Fruit fly (Drosophila melanogaster) whole organism, embryonic: Measurements from ENCODE around the gene CG33664.

ENCODE experiments used
- Ada2b ChIP-seq: fragments of 200-800 bp; sonication (Bioruptor generic); IDR thresholded peaks from 2 replicates; pipeline ENCODE4 v1.3.6; 2022; ENCODE audit warnings: missing biosample characterization, missing genetic modification characterization
- Atf6 ChIP-seq: fragments of 200-800 bp; sonication (Bioruptor generic); IDR thresholded peaks from 2 replicates; pipeline ENCODE4 v1.3.6; 2022; ENCODE audit warnings: missing biosample characterization, missing genetic modification characterization
- CG10267 ChIP-seq: fragments of 200-800 bp; sonication (Bioruptor generic); optimal IDR thresholded peaks from 2 replicates; lab custom pipeline; 2018; ENCODE audit warnings: missing biosample characterization, mild to moderate bottlenecking, missing genetic modification characterization, moderate library complexity
- CG10274 ChIP-seq: fragments of 200-800 bp; sonication (Bioruptor generic); optimal IDR thresholded peaks from 3 replicates; lab custom pipeline; 2017; ENCODE audit warnings: missing biosample characterization, mild to moderate bottlenecking, missing genetic modification characterization
- CG10321 ChIP-seq: fragments of 200-800 bp; sonication (Bioruptor generic); IDR thresholded peaks from 2 replicates; pipeline ENCODE4 v1.3.6; 2022; ENCODE audit warnings: missing biosample characterization, missing genetic modification characterization
- CG10462 ChIP-seq: fragments of 200-800 bp; sonication (Bioruptor generic); optimal IDR thresholded peaks from 2 replicates; lab custom pipeline; 2016; ENCODE audit warnings: missing biosample characterization, missing genetic modification characterization
- CG13296 ChIP-seq: fragments of 200-800 bp; sonication (Bioruptor generic); optimal IDR thresholded peaks from 3 replicates; lab custom pipeline; 2018; ENCODE audit warnings: missing biosample characterization, mild to moderate bottlenecking, missing genetic modification characterization
- CG13894 ChIP-seq: fragments of 200-800 bp; sonication (Bioruptor generic); optimal IDR thresholded peaks from 3 replicates; lab custom pipeline; 2018; ENCODE audit warnings: missing biosample characterization, mild to moderate bottlenecking, missing genetic modification characterization, moderate library complexity
- CG15479 ChIP-seq: fragments of 200-800 bp; sonication (Bioruptor generic); optimal IDR thresholded peaks from 3 replicates; lab custom pipeline; 2019; ENCODE audit warnings: missing biosample characterization, mild to moderate bottlenecking, missing genetic modification characterization, moderate library complexity
- CG15514 ChIP-seq: fragments of 200-800 bp; sonication (Bioruptor generic); optimal IDR thresholded peaks from 3 replicates; lab custom pipeline; 2017; ENCODE audit warnings: missing biosample characterization, missing genetic modification characterization, mild to moderate bottlenecking, moderate library complexity, missing genetic modification reagents
- CG1603 ChIP-seq: fragments of 200-800 bp; sonication (Bioruptor generic); optimal IDR thresholded peaks from 2 replicates; lab custom pipeline; 2019; ENCODE audit warnings: missing biosample characterization, mild to moderate bottlenecking, missing genetic modification characterization, moderate library complexity
- CG17361 ChIP-seq: fragments of 200-800 bp; sonication (Bioruptor generic); IDR thresholded peaks from 3 replicates; pipeline ENCODE4 v1.3.6; 2022; ENCODE audit warnings: missing biosample characterization, missing genetic modification characterization
- CG17568 ChIP-seq: fragments of 200-800 bp; sonication (Bioruptor generic); optimal IDR thresholded peaks from 2 replicates; lab custom pipeline; 2018; ENCODE audit warnings: missing biosample characterization, mild to moderate bottlenecking, missing genetic modification characterization, moderate library complexity
- CG17802 ChIP-seq: fragments of 200-800 bp; sonication (Bioruptor generic); optimal IDR thresholded peaks from 2 replicates; lab custom pipeline; 2018; ENCODE audit warnings: missing biosample characterization, mild to moderate bottlenecking, missing genetic modification characterization, moderate library complexity
- CG33557 ChIP-seq: fragments of 200-800 bp; sonication (Bioruptor generic); optimal IDR thresholded peaks from 2 replicates; lab custom pipeline; 2019; ENCODE audit warnings: missing biosample characterization, mild to moderate bottlenecking, missing genetic modification characterization, moderate library complexity
- CG3726 ChIP-seq: fragments of 200-800 bp; sonication (Bioruptor generic); IDR thresholded peaks from 3 replicates; pipeline ENCODE4, ENCODE4 v1.3.6; 2022; ENCODE audit warnings: missing biosample characterization, missing genetic modification characterization
- CG4820 ChIP-seq: fragments of 200-800 bp; sonication (Bioruptor generic); optimal IDR thresholded peaks from 3 replicates; lab custom pipeline; 2016; ENCODE audit warnings: missing biosample characterization, missing genetic modification characterization
- CG5180 ChIP-seq: fragments of 200-800 bp; sonication (Bioruptor generic); optimal IDR thresholded peaks from 3 replicates; lab custom pipeline; 2017; ENCODE audit warnings: missing biosample characterization, missing genetic modification characterization, mild to moderate bottlenecking, moderate library complexity, missing genetic modification reagents
- CG6272 ChIP-seq: fragments of 200-800 bp; sonication (Bioruptor generic); IDR thresholded peaks from 2 replicates; pipeline ENCODE4 v1.3.6; 2022; ENCODE audit warnings: missing biosample characterization, missing genetic modification characterization
- CG7987 ChIP-seq: fragments of 200-800 bp; sonication (Bioruptor generic); optimal IDR thresholded peaks from 2 replicates; lab custom pipeline; 2018; ENCODE audit warnings: missing biosample characterization, mild to moderate bottlenecking, missing genetic modification characterization, moderate library complexity
- CG8089 ChIP-seq: fragments of 200-800 bp; sonication (Bioruptor generic); optimal IDR thresholded peaks from 3 replicates; lab custom pipeline; 2016; ENCODE audit warnings: missing biosample characterization, missing genetic modification characterization
- CG8290 ChIP-seq, 3 experiments: fragments of 200-800 bp; sonication (Bioruptor generic); optimal IDR thresholded peaks; 2 replicates each; lab custom pipeline; 2016 to 2019; ENCODE audit warnings: missing biosample characterization in 3 of 3, missing genetic modification characterization in 3 of 3, mild to moderate bottlenecking in 2 of 3, moderate library complexity in 1 of 3
- CG8944 ChIP-seq: fragments of 200-800 bp; sonication (Bioruptor generic); optimal IDR thresholded peaks from 3 replicates; lab custom pipeline; 2016; ENCODE audit warnings: missing biosample characterization, missing genetic modification characterization
- CG9215 ChIP-seq: fragments of 200-800 bp; sonication (Bioruptor generic); IDR thresholded peaks from 2 replicates; pipeline ENCODE4 v1.3.6; 2022; ENCODE audit warnings: missing biosample characterization, missing genetic modification characterization
- CrebB ChIP-seq: fragments of 200-800 bp; sonication (Bioruptor generic); optimal IDR thresholded peaks from 3 replicates; lab custom pipeline; 2018; ENCODE audit warnings: missing biosample characterization, mild to moderate bottlenecking, missing genetic modification characterization
- Dad ChIP-seq: fragments of 200-800 bp; sonication (Bioruptor generic); optimal IDR thresholded peaks from 3 replicates; lab custom pipeline; 2016; ENCODE audit warnings: missing biosample characterization, missing genetic modification characterization
- ERR ChIP-seq: fragments of 200-800 bp; sonication (Bioruptor generic); optimal IDR thresholded peaks from 2 replicates; lab custom pipeline; 2016; ENCODE audit warnings: missing biosample characterization, missing genetic modification characterization
- Gug ChIP-seq: fragments of 200-800 bp; sonication (Bioruptor generic); IDR thresholded peaks from 4 replicates; pipeline ENCODE4 v1.3.6; 2022; ENCODE audit warnings: missing biosample characterization, missing genetic modification characterization
- Nf-YC ChIP-seq: fragments of 200-800 bp; optimal IDR thresholded peaks from 3 replicates; lab custom pipeline; 2019; ENCODE audit warnings: missing biosample characterization, mild to moderate bottlenecking, missing genetic modification characterization, moderate library complexity
- Scr ChIP-seq: fragments of 200-800 bp; sonication (Bioruptor generic); IDR thresholded peaks from 2 replicates; pipeline ENCODE4 v1.3.6; 2022; ENCODE audit warnings: missing biosample characterization, missing genetic modification characterization; ENCODE audit not compliant: partially characterized antibody
- Side ChIP-seq: fragments of 200-800 bp; sonication (Bioruptor generic); optimal IDR thresholded peaks from 2 replicates; lab custom pipeline; 2016; ENCODE audit warnings: missing biosample characterization, missing genetic modification characterization
- Sox102F ChIP-seq: fragments of 200-800 bp; sonication (Bioruptor generic); optimal IDR thresholded peaks from 2 replicates; lab custom pipeline; 2018; ENCODE audit warnings: missing biosample characterization, mild to moderate bottlenecking, missing genetic modification characterization, moderate library complexity
- Tbp ChIP-seq: fragments of >200 bp; optimal IDR thresholded peaks from 2 replicates; lab custom pipeline; 2018; ENCODE audit warnings: missing biosample characterization, missing genetic modification characterization
- YL-1 ChIP-seq: fragments of 200-800 bp; sonication (Bioruptor generic); optimal IDR thresholded peaks from 3 replicates; lab custom pipeline; 2017; ENCODE audit warnings: missing biosample characterization, mild to moderate bottlenecking, missing genetic modification characterization
- az2 ChIP-seq: fragments of 200-800 bp; sonication (Bioruptor generic); optimal IDR thresholded peaks from 3 replicates; lab custom pipeline; 2016; ENCODE audit warnings: missing biosample characterization, missing genetic modification characterization
- danr ChIP-seq: fragments of 200-800 bp; sonication (Bioruptor generic); IDR thresholded peaks from 2 replicates; pipeline ENCODE4 v1.3.6; 2022; ENCODE audit warnings: missing biosample characterization, missing genetic modification characterization
- dimm ChIP-seq: fragments of 200-800 bp; sonication (Bioruptor generic); IDR thresholded peaks from 2 replicates; pipeline ENCODE4 v1.3.6; 2022; ENCODE audit warnings: missing biosample characterization, missing genetic modification characterization
- eyg ChIP-seq: fragments of 200-800 bp; sonication (Bioruptor generic); optimal IDR thresholded peaks from 3 replicates; lab custom pipeline; 2016; ENCODE audit warnings: missing biosample characterization, missing genetic modification characterization
- hkb ChIP-seq, 2 experiments: fragments of 200-800 bp in 1 of 2; fragments of >200 bp in 1 of 2; sonication (Bioruptor generic) in 1 of 2; IDR thresholded peaks in 1 of 2; optimal IDR thresholded peaks in 1 of 2; 2 replicates each; pipeline versions ENCODE4 v1.3.6 to Lab custom; 2017 to 2022; ENCODE audit warnings: missing biosample characterization in 1 of 2, missing genetic modification characterization in 1 of 2
- ken ChIP-seq: fragments of 200-800 bp; sonication (Bioruptor generic); IDR thresholded peaks from 3 replicates; pipeline ENCODE4 v1.3.6; 2022; ENCODE audit warnings: missing biosample characterization, missing genetic modification characterization
- lola ChIP-seq, 3 experiments: fragments of >200 bp in 2 of 3; fragments of 200-800 bp in 1 of 3; sonication (Bioruptor generic) in 1 of 3; optimal IDR thresholded peaks; 2 replicates each; lab custom pipeline; 2017 to 2019; ENCODE audit warnings: missing biosample characterization in 3 of 3, missing genetic modification characterization in 3 of 3, mild to moderate bottlenecking in 1 of 3, moderate library complexity in 1 of 3
- nom ChIP-seq: fragments of 200-800 bp; sonication (Bioruptor generic); optimal IDR thresholded peaks from 2 replicates; lab custom pipeline; 2017; ENCODE audit warnings: missing biosample characterization, missing genetic modification characterization, mild to moderate bottlenecking, moderate library complexity, missing genetic modification reagents
- rib ChIP-seq: fragments of 200-800 bp; sonication (Bioruptor generic); IDR thresholded peaks from 2 replicates; pipeline ENCODE4 v1.3.6; 2022; ENCODE audit warnings: missing biosample characterization, missing genetic modification characterization
- row ChIP-seq: fragments of 200-800 bp; sonication (Bioruptor generic); IDR thresholded peaks from 3 replicates; pipeline ENCODE4 v1.3.6; 2022; ENCODE audit warnings: missing biosample characterization, missing genetic modification characterization
- salm ChIP-seq: fragments of 200-800 bp; sonication (Bioruptor generic); optimal IDR thresholded peaks from 2 replicates; lab custom pipeline; 2018; ENCODE audit warnings: missing biosample characterization, mild to moderate bottlenecking, missing genetic modification characterization
- schlank ChIP-seq: fragments of 200-800 bp; sonication (Bioruptor generic); optimal IDR thresholded peaks from 2 replicates; lab custom pipeline; 2018; ENCODE audit warnings: missing biosample characterization, mild to moderate bottlenecking, missing genetic modification characterization
- tio ChIP-seq: fragments of 200-800 bp; sonication (Bioruptor generic); optimal IDR thresholded peaks from 2 replicates; lab custom pipeline; 2017; ENCODE audit warnings: missing biosample characterization, missing genetic modification characterization, inconsistent platforms
- trem ChIP-seq: fragments of 200-800 bp; optimal IDR thresholded peaks from 3 replicates; lab custom pipeline; 2019; ENCODE audit warnings: missing biosample characterization, mild to moderate bottlenecking, missing genetic modification characterization, moderate library complexity
- vfl ChIP-seq: fragments of 200-800 bp; sonication (Bioruptor generic); optimal IDR thresholded peaks from 2 replicates; lab custom pipeline; 2016; ENCODE audit warnings: missing biosample characterization, missing genetic modification characterization

Gene CG33664

DNA sequence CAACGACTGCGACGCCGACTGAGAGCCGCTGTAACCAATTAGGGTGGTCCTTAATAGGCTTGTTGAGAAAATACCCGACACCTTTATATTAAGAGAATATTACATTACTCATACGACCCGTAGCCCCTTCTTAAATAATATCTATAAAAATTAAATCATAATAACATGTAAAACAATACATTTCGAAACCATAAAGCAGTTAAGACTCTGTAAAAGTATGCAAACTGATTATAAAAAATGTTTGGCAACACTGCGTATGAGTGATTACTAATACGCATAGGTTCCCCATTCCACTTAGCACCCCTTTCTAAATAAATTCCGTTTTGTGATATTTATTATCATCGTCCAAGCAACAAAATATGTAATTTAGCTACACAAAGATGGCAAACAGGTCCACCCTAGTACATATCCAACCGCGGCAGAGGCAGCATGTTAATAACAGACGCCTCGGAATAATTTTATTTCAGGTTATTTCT, 43.4 kb upstream of the CG33664 start (continued):
- TF ChIP-seq CG3726, result no peak
- TF ChIP-seq Ada2b (GFP tag; lab: Robert Waterston, UW), result 0 out of 2 replicates have a peak, but pooled peaks have one; percentile 7
- TF ChIP-seq dimm (GFP tag; lab: Robert Waterston, UW), result 0 out of 2 replicates have a peak, but pooled peaks have one; percentile 16
- peak; percentile 8 for TF ChIP-seq YL-1 (GFP tag; lab: Kevin White, UChicago)
- peak; percentile 75 for TF ChIP-seq CG17568 (GFP tag; lab: Kevin White, UChicago)
- TF ChIP-seq Gug (GFP tag; lab: Robert Waterston, UW), result peak; percentile 35; the same call in 1 of the 4 replicates
- peak; percentile 22 for TF ChIP-seq vfl (GFP tag; lab: Kevin White, UChicago)
- TF ChIP-seq CG10267 (tag; lab: Kevin White, UChicago), result peak; percentile 66
- peak; percentile 27 for TF ChIP-seq CG1603 (tag; lab: Kevin White, UChicago)
- peak; percentile 87 for TF ChIP-seq CG17361
- TF ChIP-seq lola (GFP tag; optimal IDR thresholded peaks at IDR 0.05; lab: Kevin White, UChicago), result peak in 1 of 3 experiments; percentile 70
- peak; percentile 73 for TF ChIP-seq Nf-YC
- TF ChIP-seq CG4820 (GFP tag; lab: Kevin White, UChicago), result peak; percentile 27
- peak; percentile 97 for TF ChIP-seq nom (GFP tag; lab: Kevin White, UChicago)
- TF ChIP-seq CG5180, result peak; percentile 72
- no peak for TF ChIP-seq CG17802 (tag; lab: Kevin White, UChicago)
- peak; percentile 23 for TF ChIP-seq Dad (GFP tag; lab: Kevin White, UChicago)
- peak; percentile 45; the same call in 1 of the 2 replicates for TF ChIP-seq rib (GFP tag; lab: Robert Waterston, UW)
- no peak for TF ChIP-seq hkb (optimal IDR thresholded peaks at IDR 0.05; lab: Kevin White, UChicago)
- peak; percentile 64; the same call in 1 of the 2 replicates for TF ChIP-seq hkb (GFP tag; IDR thresholded peaks at IDR 0.05; lab: Robert Waterston, UW)
- TF ChIP-seq CG10321 (GFP tag; lab: Robert Waterston, UW), result no peak
- TF ChIP-seq ken (GFP tag; lab: Robert Waterston, UW), result no peak
- peak; percentile 83 for TF ChIP-seq CG13296
- no peak for TF ChIP-seq danr (GFP tag; lab: Robert Waterston, UW)
- peak; percentile 30 for TF ChIP-seq CG8290 (GFP tag; optimal IDR thresholded peaks at IDR 0.05; lab: Kevin White, UChicago)
- TF ChIP-seq CG8290 (tag; optimal IDR thresholded peaks at IDR 0.05; lab: Kevin White, UChicago), result peak; percentile 6 to 64
- peak; percentile 73 for TF ChIP-seq tio (GFP tag; lab: Kevin White, UChicago)
- TF ChIP-seq CG8944 (GFP tag; lab: Kevin White, UChicago), result no peak
- TF ChIP-seq schlank, result peak; percentile 64
- TF ChIP-seq Sox102F, result peak; percentile 71
- no peak for TF ChIP-seq CG15479 (GFP tag; lab: Kevin White, UChicago)
- TF ChIP-seq CrebB (tag; lab: Kevin White, UChicago), result peak; percentile 39
- peak; percentile 61 for TF ChIP-seq CG9215 (GFP tag; lab: Robert Waterston, UW)
- no peak for TF ChIP-seq CG8089
- TF ChIP-seq ERR, result no peak
- TF ChIP-seq CG10462 (GFP tag; lab: Kevin White, UChicago), result no peak
- no peak for TF ChIP-seq Tbp (GFP tag; lab: Kevin White, UChicago)
- peak; percentile 6 for TF ChIP-seq CG33557 (GFP tag; lab: Kevin White, UChicago)
- no peak for TF ChIP-seq CG7987 (GFP tag; lab: Kevin White, UChicago)
- peak; percentile 58 for TF ChIP-seq CG15514
- peak; percentile 69; the same call in 2 of the 3 replicates for TF ChIP-seq row
- TF ChIP-seq az2 (GFP tag; lab: Kevin White, UChicago), result peak; percentile 61
- TF ChIP-seq eyg (GFP tag; lab: Kevin White, UChicago), result peak; percentile 10
- TF ChIP-seq Atf6 (GFP tag; lab: Robert Waterston, UW), result peak; percentile 82
- peak; percentile 58 for TF ChIP-seq salm (tag; lab: Kevin White, UChicago)
- no peak for TF ChIP-seq Side (GFP tag; lab: Kevin White, UChicago)
- peak; percentile 55 for TF ChIP-seq trem (tag; lab: Kevin White, UChicago)
- no peak for TF ChIP-seq Scr (GFP tag; lab: Robert Waterston, UW)
- TF ChIP-seq CG13894 (tag; lab: Kevin White, UChicago), result peak; percentile 44
- no peak for TF ChIP-seq CG6272
- peak; percentile 52 for TF ChIP-seq CG10274 (GFP tag; lab: Kevin White, UChicago)
